Fruit fly (Drosophila melanogaster) whole organism, embryonic: ENCODE measurements around the gene CG5359.

Experiments
- Antp ChIP-seq: fragments of 200-800 bp; sonication (Bioruptor generic); optimal IDR thresholded peaks from 3 replicates; lab custom pipeline; 2016; ENCODE audit warnings: missing biosample characterization, missing genetic modification characterization
- Atf-2 ChIP-seq: fragments of 200-800 bp; sonication (Bioruptor generic); optimal IDR thresholded peaks from 2 replicates; lab custom pipeline; 2016; ENCODE audit warnings: missing biosample characterization, missing genetic modification characterization
- BEAF-32 ChIP-seq: fragments of 200-800 bp; sonication (Bioruptor generic); optimal IDR thresholded peaks from 3 replicates; lab custom pipeline; 2017; ENCODE audit warnings: missing biosample characterization, missing genetic modification characterization, mild to moderate bottlenecking, moderate library complexity, missing genetic modification reagents
- Bgb ChIP-seq: fragments of 200-800 bp; sonication (Bioruptor generic); IDR thresholded peaks from 2 replicates; pipeline ENCODE4 v1.3.6; 2022; ENCODE audit warnings: missing biosample characterization, missing genetic modification characterization; ENCODE audit not compliant: partially characterized antibody
- CG13894 ChIP-seq: fragments of 200-800 bp; sonication (Bioruptor generic); optimal IDR thresholded peaks from 3 replicates; lab custom pipeline; 2018; ENCODE audit warnings: missing biosample characterization, mild to moderate bottlenecking, missing genetic modification characterization, moderate library complexity
- CG14710 ChIP-seq: fragments of 200-800 bp; sonication (Bioruptor generic); optimal IDR thresholded peaks from 3 replicates; lab custom pipeline; 2019; ENCODE audit warnings: missing biosample characterization, mild to moderate bottlenecking, missing genetic modification characterization, moderate library complexity
- CG15269 ChIP-seq: fragments of 200-800 bp; sonication (Bioruptor generic); optimal IDR thresholded peaks from 2 replicates; lab custom pipeline; 2018; ENCODE audit warnings: missing biosample characterization, mild to moderate bottlenecking, missing genetic modification characterization, moderate library complexity
- CG15514 ChIP-seq: fragments of 200-800 bp; sonication (Bioruptor generic); optimal IDR thresholded peaks from 3 replicates; lab custom pipeline; 2017; ENCODE audit warnings: missing biosample characterization, missing genetic modification characterization, mild to moderate bottlenecking, moderate library complexity, missing genetic modification reagents
- CG1832 ChIP-seq: fragments of 200-800 bp; sonication (Bioruptor generic); optimal IDR thresholded peaks from 2 replicates; lab custom pipeline; 2017; ENCODE audit warnings: missing biosample characterization, mild to moderate bottlenecking, missing genetic modification characterization, inconsistent platforms
- CG18619 ChIP-seq: fragments of 200-800 bp; sonication (Bioruptor generic); optimal IDR thresholded peaks from 3 replicates; lab custom pipeline; 2017; ENCODE audit warnings: missing biosample characterization, mild to moderate bottlenecking, missing genetic modification characterization
- CG2116 ChIP-seq: fragments of 200-800 bp; sonication (Bioruptor generic); optimal IDR thresholded peaks from 3 replicates; lab custom pipeline; 2018; ENCODE audit warnings: missing biosample characterization, mild to moderate bottlenecking, missing genetic modification characterization
- CG3065 ChIP-seq: fragments of 200-800 bp; sonication (Bioruptor generic); optimal IDR thresholded peaks from 2 replicates; lab custom pipeline; 2016; ENCODE audit warnings: missing biosample characterization, missing genetic modification characterization
- CG34376 ChIP-seq: fragments of 200-800 bp; sonication (Bioruptor generic); optimal IDR thresholded peaks from 2 replicates; lab custom pipeline; 2018; ENCODE audit warnings: missing biosample characterization, mild to moderate bottlenecking, missing genetic modification characterization
- CG3847 ChIP-seq: fragments of 200-800 bp; sonication (Bioruptor generic); IDR thresholded peaks from 2 replicates; pipeline ENCODE4 v1.3.6; 2022; ENCODE audit warnings: missing biosample characterization, missing genetic modification characterization
- CG4617 ChIP-seq: fragments of 200-800 bp; sonication (Bioruptor generic); optimal IDR thresholded peaks from 3 replicates; lab custom pipeline; 2016; ENCODE audit warnings: missing biosample characterization, missing genetic modification characterization, borderline replicate concordance
- CG6175 ChIP-seq: fragments of 200-800 bp; sonication (Bioruptor generic); IDR thresholded peaks from 3 replicates; pipeline ENCODE4 v1.3.6; 2022; ENCODE audit warnings: missing biosample characterization, missing genetic modification characterization
- CG7271 ChIP-seq: fragments of 200-800 bp; sonication (Bioruptor generic); optimal IDR thresholded peaks from 2 replicates; lab custom pipeline; 2018; ENCODE audit warnings: missing biosample characterization, mild to moderate bottlenecking, missing genetic modification characterization, moderate library complexity
- CG7987 ChIP-seq: fragments of 200-800 bp; sonication (Bioruptor generic); optimal IDR thresholded peaks from 2 replicates; lab custom pipeline; 2018; ENCODE audit warnings: missing biosample characterization, mild to moderate bottlenecking, missing genetic modification characterization, moderate library complexity
- CG9797 ChIP-seq: fragments of 200-800 bp; sonication (Bioruptor generic); optimal IDR thresholded peaks from 3 replicates; lab custom pipeline; 2018; ENCODE audit warnings: missing biosample characterization, mild to moderate bottlenecking, missing genetic modification characterization
- D ChIP-seq, 2 experiments: fragments of 200-800 bp in 1 of 2; fragments of >200 bp in 1 of 2; sonication (Bioruptor generic) in 1 of 2; optimal IDR thresholded peaks; 2 replicates in 1 of 2; 3 replicates in 1 of 2; lab custom pipeline; 2017; ENCODE audit warnings: mild to moderate bottlenecking in 1 of 2, missing biosample characterization in 1 of 2, missing genetic modification characterization in 1 of 2, missing genetic modification reagents in 1 of 2
- E2f1 ChIP-seq: fragments of 200-800 bp; sonication (Bioruptor generic); IDR thresholded peaks from 2 replicates; pipeline ENCODE4 v1.3.6; 2022; ENCODE audit warnings: missing biosample characterization, missing genetic modification characterization
- Hmr ChIP-seq: fragments of 200-800 bp; sonication (Bioruptor generic); optimal IDR thresholded peaks from 3 replicates; lab custom pipeline; 2017; ENCODE audit warnings: mild to moderate bottlenecking, missing biosample characterization, missing genetic modification reagents, missing genetic modification characterization
- Lhr ChIP-seq: fragments of 200-800 bp; sonication (Bioruptor generic); optimal IDR thresholded peaks from 3 replicates; lab custom pipeline; 2017; ENCODE audit warnings: mild to moderate bottlenecking, missing biosample characterization, missing genetic modification reagents, missing genetic modification characterization
- Max ChIP-seq: fragments of 200-800 bp; sonication (Bioruptor generic); optimal IDR thresholded peaks from 2 replicates; lab custom pipeline; 2016; ENCODE audit warnings: missing biosample characterization, mild to moderate bottlenecking, missing genetic modification characterization
- Med ChIP-seq: fragments of 200-800 bp; sonication (Bioruptor generic); peaks from one replicate; lab custom pipeline; 2016; ENCODE audit warnings: missing biosample characterization, missing genetic modification characterization, mild to moderate bottlenecking, inconsistent platforms, moderate library complexity
- Pdp1 ChIP-seq, 2 experiments: fragments of 200-800 bp; sonication (Bioruptor generic); optimal IDR thresholded peaks; 3 replicates each; lab custom pipeline; 2016; ENCODE audit warnings: missing biosample characterization in 2 of 2, missing genetic modification characterization in 2 of 2, mild to moderate bottlenecking in 1 of 2, moderate library complexity in 1 of 2
- Rfx ChIP-seq: fragments of 200-800 bp; sonication (Bioruptor generic); IDR thresholded peaks from 2 replicates; pipeline ENCODE4 v1.3.6; 2022; ENCODE audit warnings: missing biosample characterization, missing genetic modification characterization
- Sin3A ChIP-seq: fragments of >200 bp; optimal IDR thresholded peaks from 2 replicates; lab custom pipeline; 2018
- Vsx1 ChIP-seq: fragments of 200-800 bp; sonication (Bioruptor generic); optimal IDR thresholded peaks from 2 replicates; lab custom pipeline; 2017; ENCODE audit warnings: missing biosample characterization, mild to moderate bottlenecking, missing genetic modification characterization, missing genetic modification reagents
- YL-1 ChIP-seq: fragments of 200-800 bp; sonication (Bioruptor generic); optimal IDR thresholded peaks from 3 replicates; lab custom pipeline; 2017; ENCODE audit warnings: missing biosample characterization, mild to moderate bottlenecking, missing genetic modification characterization
- bab2 ChIP-seq: fragments of 200-800 bp; sonication (Bioruptor generic); optimal IDR thresholded peaks from 2 replicates; lab custom pipeline; 2016; ENCODE audit warnings: missing biosample characterization, missing genetic modification characterization
- ci ChIP-seq: fragments of 200-800 bp; sonication (Bioruptor generic); IDR thresholded peaks from 3 replicates; pipeline ENCODE4 v1.3.6; 2022; ENCODE audit warnings: missing biosample characterization, missing genetic modification characterization
- dan ChIP-seq: fragments of 200-800 bp; sonication (Bioruptor generic); IDR thresholded peaks from 2 replicates; pipeline ENCODE4 v1.3.6; 2022; ENCODE audit warnings: missing biosample characterization, missing genetic modification characterization
- dysf ChIP-seq: fragments of 200-800 bp; sonication (Bioruptor generic); IDR thresholded peaks from 3 replicates; pipeline ENCODE4 v1.3.6; 2022; ENCODE audit warnings: missing biosample characterization, missing genetic modification characterization
- emc ChIP-seq: fragments of 200-800 bp; sonication (Bioruptor generic); optimal IDR thresholded peaks from 2 replicates; lab custom pipeline; 2016; ENCODE audit warnings: missing biosample characterization, missing genetic modification characterization
- ems ChIP-seq: fragments of 200-800 bp; sonication (Bioruptor generic); optimal IDR thresholded peaks from 3 replicates; lab custom pipeline; 2016; ENCODE audit warnings: missing biosample characterization, missing genetic modification characterization
- gfzf ChIP-seq: fragments of 200-800 bp; sonication (Bioruptor generic); optimal IDR thresholded peaks from 2 replicates; lab custom pipeline; 2016; ENCODE audit warnings: missing biosample characterization, mild to moderate bottlenecking, missing genetic modification characterization, moderate library complexity
- gsb ChIP-seq: fragments of 200-800 bp; sonication (Bioruptor generic); IDR thresholded peaks from 2 replicates; pipeline ENCODE4 v1.3.6; 2022; ENCODE audit warnings: missing biosample characterization, missing genetic modification characterization
- h ChIP-seq: fragments of >200 bp; optimal IDR thresholded peaks from 2 replicates; lab custom pipeline; 2017
- jumu ChIP-seq: fragments of 200-800 bp; sonication (Bioruptor generic); optimal IDR thresholded peaks from 3 replicates; lab custom pipeline; 2016; ENCODE audit warnings: missing biosample characterization, missing genetic modification characterization
- knrl ChIP-seq: fragments of 200-800 bp; sonication (Bioruptor generic); IDR thresholded peaks from 3 replicates; pipeline ENCODE4 v1.3.6; 2022; ENCODE audit warnings: missing biosample characterization, missing genetic modification characterization; ENCODE audit not compliant: partially characterized antibody
- lbe ChIP-seq: fragments of 200-800 bp; sonication (Bioruptor generic); optimal IDR thresholded peaks from 2 replicates; lab custom pipeline; 2016; ENCODE audit warnings: missing biosample characterization, mild to moderate bottlenecking, missing genetic modification characterization
- p53 ChIP-seq: fragments of 200-800 bp; sonication (Bioruptor generic); optimal IDR thresholded peaks from 2 replicates; lab custom pipeline; 2016; ENCODE audit warnings: missing biosample characterization, missing genetic modification characterization
- pnt ChIP-seq: fragments of 200-800 bp; sonication (Bioruptor generic); optimal IDR thresholded peaks from 3 replicates; lab custom pipeline; 2016; ENCODE audit warnings: missing biosample characterization, missing genetic modification characterization
- pros ChIP-seq: fragments of 200-800 bp; sonication (Bioruptor generic); optimal IDR thresholded peaks from 3 replicates; lab custom pipeline; 2019; ENCODE audit warnings: missing biosample characterization, mild to moderate bottlenecking, missing genetic modification characterization, moderate library complexity
- pzg ChIP-seq: fragments of 200-800 bp; sonication (Bioruptor generic); optimal IDR thresholded peaks from 3 replicates; lab custom pipeline; 2018; ENCODE audit warnings: missing biosample characterization, mild to moderate bottlenecking, missing genetic modification characterization, moderate library complexity
- sens ChIP-seq: fragments of 200-800 bp; sonication (Bioruptor generic); peaks from one replicate; lab custom pipeline; 2016; ENCODE audit warnings: missing biosample characterization, missing genetic modification characterization
- stwl ChIP-seq: fragments of 200-800 bp; sonication (Bioruptor generic); optimal IDR thresholded peaks from 3 replicates; lab custom pipeline; 2018; ENCODE audit warnings: missing biosample characterization, mild to moderate bottlenecking, missing genetic modification characterization, moderate library complexity
- tgo ChIP-seq: fragments of 200-800 bp; sonication (Bioruptor generic); IDR thresholded peaks from 3 replicates; pipeline ENCODE4 v1.3.6; 2022; ENCODE audit warnings: missing biosample characterization, missing genetic modification characterization
- vvl ChIP-seq: fragments of 200-800 bp; sonication (Bioruptor generic); IDR thresholded peaks from 2 replicates; pipeline ENCODE4 v1.3.6; 2022; ENCODE audit warnings: missing biosample characterization, missing genetic modification characterization

CG5359 gene

dm6 chr3R:10001174-10001789 lies at the start of gene CG5359:
Gene CG5359 (minus strand): TSS chr3R:10001276.
- TF ChIP-seq Lhr (GFP tag; lab: Kevin White, UChicago) (peak; percentile 66), Pdp1 (GFP tag; optimal IDR thresholded peaks at IDR 0.05; lab: Kevin White, UChicago) (peak in 1 of 2 experiments; percentile 87), CG6175 (GFP tag; lab: Robert Waterston, UW) (no peak), CG15269 (tag; lab: Kevin White, UChicago) (no peak), lbe (GFP tag; lab: Kevin White, UChicago) (no peak), D (optimal IDR thresholded peaks at IDR 0.05; lab: Kevin White, UChicago) (no peak), D (GFP tag; optimal IDR thresholded peaks at IDR 0.05; lab: Kevin White, UChicago) (no peak), Vsx1 (GFP tag; lab: Kevin White, UChicago) (no peak), Hmr (GFP tag; lab: Kevin White, UChicago) (no peak), h (no peak), CG7987 (GFP tag; lab: Kevin White, UChicago) (no peak), CG2116 (GFP tag; lab: Kevin White, UChicago) (peak; percentile 31), CG13894 (tag; lab: Kevin White, UChicago) (no peak), knrl (peak; percentile 32; the same call in 1 of the 3 replicates), E2f1 (peak; percentile 92), jumu (GFP tag; lab: Kevin White, UChicago) (no peak), emc (no peak), dan (GFP tag; lab: Robert Waterston, UW) (no peak), gsb (GFP tag; lab: Robert Waterston, UW) (no peak), Bgb (GFP tag; lab: Robert Waterston, UW) (peak; percentile 53; the same call in 1 of the 2 replicates), CG3847 (peak; percentile 22; the same call in 1 of the 2 replicates), CG3065 (GFP tag; lab: Kevin White, UChicago) (no peak), sens (GFP tag; lab: Kevin White, UChicago) (peak; percentile 37), BEAF-32 (GFP tag; lab: Kevin White, UChicago) (peak; percentile 42), Antp (GFP tag; lab: Kevin White, UChicago) (no peak), CG15514 (peak; percentile 58), stwl (tag; lab: Kevin White, UChicago) (peak; percentile 68), Sin3A (peak; percentile 31), ems (no peak), Med (GFP tag; lab: Kevin White, UChicago) (peak; percentile 29), Max (no peak), gfzf (GFP tag; lab: Kevin White, UChicago) (peak; percentile 77), CG9797 (GFP tag; lab: Kevin White, UChicago) (peak; percentile 68), Rfx (peak; percentile 21; the same call in 1 of the 2 replicates), CG34376 (GFP tag; lab: Kevin White, UChicago) (no peak), CG1832 (GFP tag; lab: Kevin White, UChicago) (no peak), ci (GFP tag; lab: Robert Waterston, UW) (peak; percentile 9; the same call in 1 of the 3 replicates), bab2 (GFP tag; lab: Kevin White, UChicago) (no peak), vvl (GFP tag; lab: Robert Waterston, UW) (peak; percentile 30; the same call in 1 of the 2 replicates), CG18619 (GFP tag; lab: Kevin White, UChicago) (no peak), dysf (GFP tag; lab: Robert Waterston, UW) (no peak), pzg (GFP tag; lab: Kevin White, UChicago) (peak; percentile 92), CG7271 (tag; lab: Kevin White, UChicago) (no peak), p53 (GFP tag; lab: Kevin White, UChicago) (no peak), CG14710 (tag; lab: Kevin White, UChicago) (no peak), pnt (GFP tag; lab: Kevin White, UChicago) (no peak), YL-1 (GFP tag; lab: Kevin White, UChicago) (peak; percentile 37), CG4617 (GFP tag; lab: Kevin White, UChicago) (no peak), pros (no peak), tgo (GFP tag; lab: Robert Waterston, UW) (no peak), Atf-2 (GFP tag; lab: Kevin White, UChicago) (no peak)
